Worm (Caenorhabditis elegans): ENCODE results near the gene ufbp-1.

The ufbp-1 gene

ce11 chrIII:8432143-8432542 is 11.3 kb downstream of the ufbp-1 start, which contains the start of gene ZK1236.5:
Gene ZK1236.5 (minus strand): TSS chrIII:8432214.
- TF ChIP-seq him-1 (tag; optimal IDR thresholded peaks at IDR 0.05) (peak; percentile 46), attf-3 (GFP tag; conservative IDR thresholded peaks at IDR 0.05) (peak; percentile 93), lin-35 (GFP tag; optimal IDR thresholded peaks at IDR 0.05) (peak in 1 of 3 experiments; percentile 4), F10E7.11 (tag; optimal IDR thresholded peaks at IDR 0.05) (no peak)

ce11 chrIII:8429497-8429896 is 13.9 kb downstream of the ufbp-1 start:
- TF ChIP-seq ztf-28 (GFP tag; IDR thresholded peaks at IDR 0.05): no peak
- TF ChIP-seq sptf-2 (GFP tag; optimal IDR thresholded peaks at IDR 0.05): no peak
- TF ChIP-seq pbrm-1 (GFP tag; IDR thresholded peaks at IDR 0.05): no peak
- TF ChIP-seq F57C9.4 (tag; optimal IDR thresholded peaks at IDR 0.05): no peak
- TF ChIP-seq tlf-1 (GFP tag; optimal IDR thresholded peaks at IDR 0.05): no peak
- no peak for TF ChIP-seq B0019.2 (GFP tag; conservative IDR thresholded peaks at IDR 0.05)
- TF ChIP-seq T07F8.4 (tag; optimal IDR thresholded peaks at IDR 0.05): no peak
- TF ChIP-seq rec-8 (tag; optimal IDR thresholded peaks at IDR 0.05): no peak
- no peak for TF ChIP-seq mes-4 (tag; optimal IDR thresholded peaks at IDR 0.05)
- TF ChIP-seq egrh-3 (GFP tag; IDR thresholded peaks at IDR 0.05): no peak
- TF ChIP-seq sea-2 (GFP tag; IDR thresholded peaks at IDR 0.05): no peak
- TF ChIP-seq F39B2.1 (GFP tag; IDR thresholded peaks at IDR 0.05): no peak
- no peak for TF ChIP-seq atf-7 (tag; optimal IDR thresholded peaks at IDR 0.05)
- TF ChIP-seq lsy-27 (tag; optimal IDR thresholded peaks at IDR 0.05; ENCODE audit: borderline replicate concordance, insufficient read depth): no peak
- no peak for TF ChIP-seq nhr-179 (tag; optimal IDR thresholded peaks at IDR 0.05)
- TF ChIP-seq snpc-3.4 (tag; optimal IDR thresholded peaks at IDR 0.05): no peak

ce11 chrIII:8429035-8429434 is 14.4 kb downstream of the ufbp-1 start, which contains the start of gene ZK1236.1:
Gene ZK1236.1 (plus strand): TSS chrIII:8429297.
- no peak for TF ChIP-seq hmg-1.2 (GFP tag; IDR thresholded peaks at IDR 0.05)
- TF ChIP-seq let-526 (GFP tag; IDR thresholded peaks at IDR 0.05): no peak
- no peak for TF ChIP-seq snpc-4 (GFP tag; optimal IDR thresholded peaks at IDR 0.05)
- no peak for TF ChIP-seq snpc-4 (tag; optimal IDR thresholded peaks at IDR 0.05)
- TF ChIP-seq tlf-1 (GFP tag; optimal IDR thresholded peaks at IDR 0.05): no peak
- peak; percentile 7 for TF ChIP-seq snpc-1.3 (tag; optimal IDR thresholded peaks at IDR 0.05; ENCODE audit: insufficient read depth)
- no peak for TF ChIP-seq ztf-25 (GFP tag; IDR thresholded peaks at IDR 0.05)
- TF ChIP-seq F33H1.4 (GFP tag; IDR thresholded peaks at IDR 0.05): peak; percentile 36; the same call in 1 of the 2 replicates
- TF ChIP-seq bed-2 (GFP tag; IDR thresholded peaks at IDR 0.05): no peak
- no peak for TF ChIP-seq unc-62 (GFP tag; optimal IDR thresholded peaks at IDR 0.05)
- peak; percentile 55; the same call in 1 of the 2 replicates for TF ChIP-seq attf-3 (GFP tag; conservative IDR thresholded peaks at IDR 0.05)
- TF ChIP-seq F23B12.7 (tag; optimal IDR thresholded peaks at IDR 0.05; ENCODE audit: insufficient read depth): peak; percentile 1
- no peak for TF ChIP-seq nhr-80 (tag; optimal IDR thresholded peaks at IDR 0.05)
- no peak for TF ChIP-seq Y53F4B.3 (GFP tag; IDR thresholded peaks at IDR 0.05)
- no peak for TF ChIP-seq mel-28 (tag; optimal IDR thresholded peaks at IDR 0.05; ENCODE audit: borderline replicate concordance)
- peak; percentile 81 for TF ChIP-seq xnd-1 (tag; optimal IDR thresholded peaks at IDR 0.05)
- peak; percentile 59 for TF ChIP-seq lsl-1 (GFP tag; optimal IDR thresholded peaks at IDR 0.05)
- TF ChIP-seq ccch-3 (GFP tag; optimal IDR thresholded peaks at IDR 0.05): no peak
- no peak for TF ChIP-seq fkh-3 (tag; optimal IDR thresholded peaks at IDR 0.05)
- TF ChIP-seq nfyb-1 (GFP tag; IDR thresholded peaks at IDR 0.05): no peak
- no peak for TF ChIP-seq Y95B8A.8 (GFP tag; IDR thresholded peaks at IDR 0.05)
- no peak for TF ChIP-seq athp-1 (tag; optimal IDR thresholded peaks at IDR 0.05)
- no peak for TF ChIP-seq Y56A3A.18 (GFP tag; IDR thresholded peaks at IDR 0.05)
- peak; percentile 96 for TF ChIP-seq madf-6 (GFP tag; IDR thresholded peaks at IDR 0.05)
- TF ChIP-seq lin-54 (GFP tag; optimal IDR thresholded peaks at IDR 0.05): no peak
- TF ChIP-seq nfya-2 (GFP tag; IDR thresholded peaks at IDR 0.05): no peak
- peak; percentile 44; the same call in 1 of the 2 replicates for TF ChIP-seq D2030.7 (GFP tag; IDR thresholded peaks at IDR 0.05)
- no peak for TF ChIP-seq lsy-27 (tag; optimal IDR thresholded peaks at IDR 0.05; ENCODE audit: borderline replicate concordance, insufficient read depth)
- no peak for TF ChIP-seq hlh-26 (GFP tag; conservative IDR thresholded peaks at IDR 0.05)
